Worm (Caenorhabditis elegans) whole organism, L1 larva: ENCODE measurements around the gene T24A6.7.
"Not testable (repeated sequence)": the region's sequence is repeated elsewhere in the genome, so short reads cannot be mapped to it uniquely, and the experiment has no call there.

ENCODE experiments used
- C04F5.9 ChIP-seq: sonication (generic microtip); optimal IDR thresholded peaks from 2 replicates; lab custom pipeline; 2016; ENCODE audit warnings: missing genetic modification characterization, missing compliant biosample characterization
- C34B4.2 ChIP-seq: sonication (generic microtip); optimal IDR thresholded peaks from 2 replicates; lab custom pipeline; 2017; ENCODE audit warnings: mild to moderate bottlenecking, missing genetic modification characterization, missing compliant biosample characterization
- F16B12.6 ChIP-seq: fragments of 150-350 bp; optimal IDR thresholded peaks from 2 replicates; lab custom pipeline; 2014; ENCODE audit warnings: missing biosample characterization, missing genetic modification characterization
- alr-1 ChIP-seq: fragments of 200-800 bp; sonication (Bioruptor generic); optimal IDR thresholded peaks from 2 replicates; lab custom pipeline; 2018; ENCODE audit warnings: borderline replicate concordance, mild to moderate bottlenecking, missing genetic modification characterization, missing compliant biosample characterization
- ceh-8 ChIP-seq: fragments of 200-800 bp; sonication (Bioruptor generic); optimal IDR thresholded peaks from 2 replicates; lab custom pipeline; 2018; ENCODE audit warnings: mild to moderate bottlenecking, missing genetic modification characterization, moderate library complexity, missing compliant biosample characterization
- ceh-82 ChIP-seq, 3 experiments: fragments of 150-350 bp in 1 of 3; sonication (generic microtip) in 2 of 3; optimal IDR thresholded peaks; 2 replicates each; lab custom pipeline; 2014 to 2017; ENCODE audit warnings: missing biosample characterization in 3 of 3, missing genetic modification characterization in 3 of 3
- dsc-1 ChIP-seq: sonication (generic microtip); optimal IDR thresholded peaks from 2 replicates; lab custom pipeline; 2016; ENCODE audit warnings: mild to moderate bottlenecking, missing genetic modification characterization, missing compliant biosample characterization
- efl-1 ChIP-seq, 4 experiments: fragments of 150-350 bp; optimal IDR thresholded peaks in 3 of 4; peaks in 1 of 4; 1 replicate in 1 of 4; 2 replicates in 3 of 4; lab custom pipeline; 2014; ENCODE audit warnings: missing biosample characterization in 2 of 4, missing genetic modification characterization in 2 of 4, missing genetic modification reagents in 2 of 4
- egl-27 ChIP-seq, 2 experiments: fragments of 150-350 bp in 1 of 2; sonication (generic microtip); optimal IDR thresholded peaks; 3 replicates each; lab custom pipeline; 2017 to 2018; ENCODE audit warnings: missing biosample characterization in 2 of 2, missing genetic modification characterization in 2 of 2, missing genetic modification reagents in 2 of 2
- ets-5 ChIP-seq: fragments of 200-800 bp; sonication (Bioruptor generic); IDR thresholded peaks from 2 replicates; pipeline ENCODE4 v1.3.6; 2022; ENCODE audit warnings: missing genetic modification characterization, missing compliant biosample characterization
- fkh-4 ChIP-seq: sonication (generic microtip); optimal IDR thresholded peaks from 2 replicates; lab custom pipeline; 2016; ENCODE audit warnings: missing compliant biosample characterization, missing genetic modification characterization, borderline replicate concordance
- hpl-2 ChIP-seq: fragments of 150-350 bp; optimal IDR thresholded peaks from 2 replicates; lab custom pipeline; 2014; ENCODE audit warnings: missing biosample characterization, missing genetic modification reagents, missing genetic modification characterization
- irx-1 ChIP-seq: sonication (generic microtip); optimal IDR thresholded peaks from 2 replicates; lab custom pipeline; 2016; ENCODE audit warnings: missing genetic modification characterization, missing compliant biosample characterization
- isw-1 ChIP-seq: fragments of 200-800 bp; sonication (Bioruptor generic); IDR thresholded peaks from 2 replicates; pipeline ENCODE4 v1.3.6; 2022; ENCODE audit warnings: missing genetic modification characterization, missing compliant biosample characterization
- jun-1 ChIP-seq: fragments of 150-350 bp; optimal IDR thresholded peaks from 2 replicates; lab custom pipeline; 2014; ENCODE audit warnings: missing biosample characterization, missing genetic modification reagents, missing genetic modification characterization
- lin-39 ChIP-seq: fragments of 150-350 bp; optimal IDR thresholded peaks from 2 replicates; lab custom pipeline; 2014; ENCODE audit warnings: missing biosample characterization, missing genetic modification reagents, missing genetic modification characterization
- mdl-1 ChIP-seq, 2 experiments: fragments of 150-350 bp; optimal IDR thresholded peaks; 2 replicates each; lab custom pipeline; 2014 to 2017; ENCODE audit warnings: missing biosample characterization in 2 of 2, missing genetic modification characterization in 2 of 2, inconsistent platforms in 1 of 2
- nhr-11 ChIP-seq: fragments of 150-350 bp; optimal IDR thresholded peaks from 2 replicates; lab custom pipeline; 2014; ENCODE audit warnings: missing biosample characterization, missing genetic modification characterization
- nhr-19 ChIP-seq: fragments of 200-800 bp; sonication (Bioruptor generic); conservative IDR thresholded peaks from 2 replicates; pipeline ENCODE4 v1.3.6; 2022; ENCODE audit warnings: missing genetic modification characterization, missing compliant biosample characterization
- nhr-47 ChIP-seq: sonication (generic microtip); optimal IDR thresholded peaks from 2 replicates; lab custom pipeline; 2016; ENCODE audit warnings: mild to moderate bottlenecking, missing genetic modification characterization, moderate library complexity, missing compliant biosample characterization
- nhr-76 ChIP-seq: sonication (generic microtip); optimal IDR thresholded peaks from 2 replicates; lab custom pipeline; 2017; ENCODE audit warnings: missing biosample characterization, missing genetic modification characterization
- nhr-84 ChIP-seq: sonication (generic microtip); optimal IDR thresholded peaks from 2 replicates; lab custom pipeline; 2017; ENCODE audit warnings: missing biosample characterization, missing genetic modification characterization
- rnt-1 ChIP-seq: sonication (generic microtip); optimal IDR thresholded peaks from 2 replicates; lab custom pipeline; 2016; ENCODE audit warnings: mild to moderate bottlenecking, missing genetic modification characterization, moderate library complexity, missing compliant biosample characterization
- sox-4 ChIP-seq: sonication (generic microtip); optimal IDR thresholded peaks from 2 replicates; lab custom pipeline; 2016; ENCODE audit warnings: missing genetic modification characterization, missing compliant biosample characterization
- swsn-7 ChIP-seq: sonication (generic microtip); optimal IDR thresholded peaks from 2 replicates; lab custom pipeline; 2016; ENCODE audit warnings: missing genetic modification characterization, missing compliant biosample characterization
- unc-130 ChIP-seq: fragments of 150-350 bp; optimal IDR thresholded peaks from 2 replicates; lab custom pipeline; 2017; ENCODE audit warnings: missing biosample characterization, missing genetic modification characterization, inconsistent platforms
- unc-62 ChIP-seq: fragments of 150-350 bp; optimal IDR thresholded peaks from 2 replicates; lab custom pipeline; 2014; ENCODE audit warnings: missing biosample characterization, missing genetic modification reagents, missing genetic modification characterization
- zag-1 ChIP-seq: fragments of 150-350 bp; optimal IDR thresholded peaks from 2 replicates; lab custom pipeline; 2014; ENCODE audit warnings: missing biosample characterization, missing genetic modification characterization
- ztf-11 ChIP-seq, 2 experiments: sonication (generic microtip); optimal IDR thresholded peaks; 2 replicates each; lab custom pipeline; 2016 to 2017; ENCODE audit warnings: missing genetic modification characterization in 2 of 2, missing biosample characterization in 1 of 2, missing compliant biosample characterization in 1 of 2
- ztf-4 ChIP-seq: fragments of 150-350 bp; optimal IDR thresholded peaks from 2 replicates; lab custom pipeline; 2014; ENCODE audit warnings: missing biosample characterization, missing genetic modification characterization

The T24A6.7 gene

ce11 chrV:3557422-3557821 lies 32.4 kb downstream of the T24A6.7 start, which contains the start of gene grl-31:
Gene grl-31, minus strand, starts transcription at chrV:3557778.
- TF ChIP-seq egl-27 (tag; optimal IDR thresholded peaks at IDR 0.05; lab: Kevin White, UChicago) (no peak), alr-1 (no peak), irx-1 (tag; lab: Kevin White, UChicago) (no peak), efl-1 (optimal IDR thresholded peaks at IDR 0.05; lab: Kevin White, UChicago) (no peak), efl-1 (GFP tag; optimal IDR thresholded peaks at IDR 0.05 in 1 of 2; lab: Kevin White, UChicago) (no peak), sox-4 (tag; lab: Kevin White, UChicago) (no peak), nhr-76 (tag; lab: Kevin White, UChicago) (no peak), lin-39 (no peak), nhr-47 (tag; lab: Kevin White, UChicago) (no peak), hpl-2 (GFP tag; lab: Kevin White, UChicago) (no peak), mdl-1 (tag; optimal IDR thresholded peaks at IDR 0.05; lab: Kevin White, UChicago) (no peak), zag-1 (tag; lab: Kevin White, UChicago) (no peak), swsn-7 (tag; lab: Kevin White, UChicago) (no peak), rnt-1 (tag; lab: Kevin White, UChicago) (no peak), unc-130 (no peak), nhr-84 (tag; lab: Kevin White, UChicago) (no peak), C04F5.9 (tag; lab: Kevin White, UChicago) (no peak), unc-62 (no peak)
- TF ChIP-seq, all 84 proteins: peak for 0

DNA sequence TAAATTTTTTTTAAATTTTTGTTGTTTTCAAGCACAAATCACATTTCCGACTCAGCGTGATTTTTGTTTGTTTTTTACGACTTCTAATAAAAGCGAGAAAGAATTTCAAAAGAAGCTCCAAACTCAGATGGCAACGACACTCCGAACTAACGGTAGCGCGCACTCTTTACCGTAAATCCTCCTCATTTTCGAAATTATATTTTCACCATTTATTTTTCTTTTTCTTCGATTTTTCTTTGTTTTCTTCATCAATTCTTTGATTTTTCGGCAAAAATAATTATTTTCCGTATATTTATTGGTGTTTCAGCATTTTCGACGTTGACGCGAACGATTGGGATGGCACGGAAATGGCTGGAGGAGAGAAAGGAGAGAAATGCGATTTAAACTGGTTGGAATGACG lies 33.7 kb downstream of the T24A6.7 start, which contains the start of gene T24A6.1:
TSS of gene T24A6.1 (plus strand) at position 301 of the 400 bp plus-strand sequence.
- TF ChIP-seq hpl-2 (GFP tag; lab: Kevin White, UChicago); isw-1 (GFP tag; lab: Robert Waterston, UW); nhr-11 (tag; lab: Kevin White, UChicago): not testable (repeated sequence)

- not testable (repeated sequence) for TF ChIP-seq ceh-8 (GFP tag; lab: Kevin White, UChicago); dsc-1 (tag; lab: Kevin White, UChicago); jun-1
Observed at ce11 chrV:3562824-3563223, 37.8 kb downstream of the T24A6.7 start, which contains the start of gene T24A6.16. Gene T24A6.16, minus strand, starts transcription at chrV:3562924.

ce11 chrV:3564335-3564734 lies 39.3 kb downstream of the T24A6.7 start, which contains the start of gene T24A6.17:
Gene T24A6.17, minus strand, starts transcription at chrV:3564435.
- not testable (repeated sequence) for TF ChIP-seq jun-1; nhr-76 (tag; lab: Kevin White, UChicago); sox-4 (tag; lab: Kevin White, UChicago)

ce11 chrV:3570695-3571094 lies 45.6 kb downstream of the T24A6.7 start, which contains the start of gene F40C5.2:
Gene F40C5.2, plus strand, starts transcription at chrV:3570995.
- TF ChIP-seq efl-1 (optimal IDR thresholded peaks at IDR 0.05; lab: Kevin White, UChicago); efl-1 (GFP tag; optimal IDR thresholded peaks at IDR 0.05 in 1 of 2; lab: Kevin White, UChicago); ceh-82 (tag; optimal IDR thresholded peaks at IDR 0.05; lab: Kevin White, UChicago); C04F5.9 (tag; lab: Kevin White, UChicago): not testable (repeated sequence)

DNA sequence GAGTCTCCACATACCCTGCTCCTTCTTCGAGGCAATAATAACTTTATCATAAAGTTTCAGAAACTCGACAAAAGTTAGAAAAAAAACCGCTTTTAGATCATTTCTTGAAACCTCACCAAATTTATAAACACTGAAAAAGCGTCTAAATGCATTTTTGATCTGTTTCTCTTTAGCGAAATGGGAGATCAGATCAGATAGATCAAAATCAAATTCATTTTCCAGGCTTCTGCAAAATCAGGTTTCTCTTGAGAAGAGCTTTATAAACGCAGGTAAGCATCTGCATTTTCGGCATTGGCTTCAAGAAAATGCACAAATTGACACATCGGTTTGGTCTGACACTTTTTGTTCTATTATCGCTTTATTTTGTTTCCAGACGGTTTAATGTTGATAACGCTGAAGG lies 47.3 kb downstream of the T24A6.7 start, which contains the start of gene F40C5.1:
TSS of gene F40C5.1 (plus strand) at position 301 of the 400 bp plus-strand sequence.
- not testable (repeated sequence) for TF ChIP-seq ets-5 (GFP tag; lab: Robert Waterston, UW); ztf-11 (tag; optimal IDR thresholded peaks at IDR 0.05; lab: Kevin White, UChicago); F16B12.6 (tag; lab: Kevin White, UChicago)

ce11 chrV:3575759-3576158 lies 50.7 kb downstream of the T24A6.7 start, which contains the start of gene grl-27:
Gene grl-27, minus strand, starts transcription at chrV:3575859.
- no peak for TF ChIP-seq C34B4.2 (tag; lab: Kevin White, UChicago)
- no peak for TF ChIP-seq hpl-2 (GFP tag; lab: Kevin White, UChicago)
- no peak for TF ChIP-seq fkh-4 (tag; lab: Kevin White, UChicago)
- TF ChIP-seq nhr-19 (GFP tag; lab: Robert Waterston, UW) = no peak
- TF ChIP-seq ztf-4 (tag; lab: Kevin White, UChicago) = no peak
